Fruit fly (Drosophila melanogaster) whole organism, embryonic: ENCODE results near the gene CG43355.

ENCODE experiments used
- Abd-B ChIP-seq: fragments of 200-800 bp; sonication (Bioruptor generic); optimal IDR thresholded peaks from 2 replicates; lab custom pipeline; 2018; ENCODE audit warnings: missing biosample characterization, mild to moderate bottlenecking, missing genetic modification characterization, moderate library complexity
- Adf1 ChIP-seq: fragments of 200-800 bp; sonication (Bioruptor generic); IDR thresholded peaks from 2 replicates; pipeline ENCODE4 v1.3.6; 2022; ENCODE audit warnings: missing biosample characterization, missing genetic modification characterization
- CG10274 ChIP-seq: fragments of 200-800 bp; sonication (Bioruptor generic); optimal IDR thresholded peaks from 3 replicates; lab custom pipeline; 2017; ENCODE audit warnings: missing biosample characterization, mild to moderate bottlenecking, missing genetic modification characterization
- CG10321 ChIP-seq: fragments of 200-800 bp; sonication (Bioruptor generic); IDR thresholded peaks from 2 replicates; pipeline ENCODE4 v1.3.6; 2022; ENCODE audit warnings: missing biosample characterization, missing genetic modification characterization
- CG11093 ChIP-seq: fragments of 200-800 bp; sonication (Bioruptor generic); IDR thresholded peaks from 3 replicates; pipeline ENCODE4 v1.3.6; 2022; ENCODE audit warnings: missing biosample characterization, missing genetic modification characterization
- CG12071 ChIP-seq: fragments of 200-800 bp; sonication (Bioruptor generic); optimal IDR thresholded peaks from 3 replicates; lab custom pipeline; 2018; ENCODE audit warnings: missing biosample characterization, mild to moderate bottlenecking, missing genetic modification characterization
- CG12769 ChIP-seq: fragments of 200-800 bp; sonication (Bioruptor generic); optimal IDR thresholded peaks from 2 replicates; lab custom pipeline; 2019; ENCODE audit warnings: missing biosample characterization, mild to moderate bottlenecking, missing genetic modification characterization, moderate library complexity
- CG17385 ChIP-seq: fragments of 200-800 bp; sonication (Bioruptor generic); optimal IDR thresholded peaks from 3 replicates; lab custom pipeline; 2018; ENCODE audit warnings: missing biosample characterization, mild to moderate bottlenecking, missing genetic modification characterization
- CG18476 ChIP-seq: fragments of 200-800 bp; sonication (Bioruptor generic); optimal IDR thresholded peaks from 2 replicates; lab custom pipeline; 2016; ENCODE audit warnings: missing biosample characterization, mild to moderate bottlenecking, missing genetic modification characterization
- CG31365 ChIP-seq: fragments of 200-800 bp; sonication (Bioruptor generic); optimal IDR thresholded peaks from 2 replicates; lab custom pipeline; 2018; ENCODE audit warnings: missing biosample characterization, mild to moderate bottlenecking, missing genetic modification characterization
- CG4730 ChIP-seq: fragments of 200-800 bp; sonication (Bioruptor generic); IDR thresholded peaks from 2 replicates; pipeline ENCODE4 v1.3.6; 2022; ENCODE audit warnings: missing biosample characterization, missing genetic modification characterization
- CG6791 ChIP-seq: fragments of 200-800 bp; sonication (Bioruptor generic); IDR thresholded peaks from 3 replicates; pipeline ENCODE4 v1.3.6; 2022; ENCODE audit warnings: missing biosample characterization, missing genetic modification characterization; ENCODE audit not compliant: partially characterized antibody
- CG8478 ChIP-seq: fragments of >200 bp; optimal IDR thresholded peaks from 2 replicates; lab custom pipeline; 2018
- Dip2 ChIP-seq: fragments of 200-800 bp; sonication (Bioruptor generic); IDR thresholded peaks from 2 replicates; pipeline ENCODE4 v1.3.6; 2022; ENCODE audit warnings: missing biosample characterization, missing genetic modification characterization
- ERR ChIP-seq: fragments of 200-800 bp; sonication (Bioruptor generic); optimal IDR thresholded peaks from 2 replicates; lab custom pipeline; 2016; ENCODE audit warnings: missing biosample characterization, missing genetic modification characterization
- H2.0 ChIP-seq: fragments of 200-800 bp; sonication (Bioruptor generic); IDR thresholded peaks from 2 replicates; pipeline ENCODE4 v1.3.6; 2022; ENCODE audit warnings: missing biosample characterization, missing genetic modification characterization
- HLH4C ChIP-seq: fragments of 200-800 bp; sonication (Bioruptor generic); IDR thresholded peaks from 3 replicates; pipeline ENCODE4 v1.3.6; 2022; ENCODE audit warnings: missing biosample characterization, missing genetic modification characterization; ENCODE audit not compliant: partially characterized antibody
- HmgD ChIP-seq: fragments of 200-800 bp; sonication (Bioruptor generic); optimal IDR thresholded peaks from 3 replicates; lab custom pipeline; 2016; ENCODE audit warnings: missing biosample characterization, missing genetic modification characterization
- Hr78 ChIP-seq, 2 experiments: fragments of 200-800 bp in 1 of 2; fragments of >200 bp in 1 of 2; sonication (Bioruptor generic) in 1 of 2; optimal IDR thresholded peaks; 2 replicates each; lab custom pipeline; 2017 to 2019; ENCODE audit warnings: missing biosample characterization in 2 of 2, missing genetic modification characterization in 2 of 2, mild to moderate bottlenecking in 1 of 2, moderate library complexity in 1 of 2
- Myb ChIP-seq: fragments of 200-800 bp; sonication (Bioruptor generic); optimal IDR thresholded peaks from 2 replicates; lab custom pipeline; 2016; ENCODE audit warnings: missing biosample characterization, missing genetic modification characterization
- NK7.1 ChIP-seq: fragments of 200-800 bp; sonication (Bioruptor generic); optimal IDR thresholded peaks from 3 replicates; lab custom pipeline; 2016; ENCODE audit warnings: missing biosample characterization, missing genetic modification characterization
- Ptx1 ChIP-seq: fragments of 200-800 bp; sonication (Bioruptor generic); IDR thresholded peaks from 2 replicates; pipeline ENCODE4 v1.3.6; 2022; ENCODE audit warnings: missing biosample characterization, missing genetic modification characterization
- Sox100B ChIP-seq: fragments of 200-800 bp; sonication (Bioruptor generic); optimal IDR thresholded peaks from 3 replicates; lab custom pipeline; 2018; ENCODE audit warnings: missing biosample characterization, mild to moderate bottlenecking, missing genetic modification characterization
- Sry-β ChIP-seq: fragments of 200-800 bp; sonication (Bioruptor generic); optimal IDR thresholded peaks from 2 replicates; lab custom pipeline; 2018; ENCODE audit warnings: missing biosample characterization, mild to moderate bottlenecking, missing genetic modification characterization, moderate library complexity
- Ssrp ChIP-seq: fragments of 200-800 bp; sonication (Bioruptor generic); optimal IDR thresholded peaks from 2 replicates; lab custom pipeline; 2018; ENCODE audit warnings: missing biosample characterization, mild to moderate bottlenecking, missing genetic modification characterization, moderate library complexity
- aop ChIP-seq: fragments of 200-800 bp; sonication (Bioruptor generic); IDR thresholded peaks from 2 replicates; pipeline ENCODE4 v1.3.6; 2022; ENCODE audit warnings: missing biosample characterization, missing genetic modification characterization
- ara ChIP-seq: fragments of 200-800 bp; sonication (Bioruptor generic); IDR thresholded peaks from 2 replicates; pipeline ENCODE4 v1.3.6; 2022; ENCODE audit warnings: missing biosample characterization, missing genetic modification characterization
- az2 ChIP-seq: fragments of 200-800 bp; sonication (Bioruptor generic); optimal IDR thresholded peaks from 3 replicates; lab custom pipeline; 2016; ENCODE audit warnings: missing biosample characterization, missing genetic modification characterization
- bab2 ChIP-seq: fragments of 200-800 bp; sonication (Bioruptor generic); optimal IDR thresholded peaks from 2 replicates; lab custom pipeline; 2016; ENCODE audit warnings: missing biosample characterization, missing genetic modification characterization
- fru ChIP-seq: fragments of >200 bp; optimal IDR thresholded peaks from 2 replicates; lab custom pipeline; 2017
- h ChIP-seq: fragments of >200 bp; optimal IDR thresholded peaks from 2 replicates; lab custom pipeline; 2017
- hb ChIP-seq: fragments of 200-800 bp; sonication (Bioruptor generic); IDR thresholded peaks from 3 replicates; pipeline ENCODE4 v1.3.6; 2022; ENCODE audit warnings: missing biosample characterization, missing genetic modification characterization; ENCODE audit not compliant: partially characterized antibody
- hkb ChIP-seq, 2 experiments: fragments of 200-800 bp in 1 of 2; fragments of >200 bp in 1 of 2; sonication (Bioruptor generic) in 1 of 2; IDR thresholded peaks in 1 of 2; optimal IDR thresholded peaks in 1 of 2; 2 replicates each; pipeline versions ENCODE4 v1.3.6 to Lab custom; 2017 to 2022; ENCODE audit warnings: missing biosample characterization in 1 of 2, missing genetic modification characterization in 1 of 2
- ken ChIP-seq: fragments of 200-800 bp; sonication (Bioruptor generic); IDR thresholded peaks from 3 replicates; pipeline ENCODE4 v1.3.6; 2022; ENCODE audit warnings: missing biosample characterization, missing genetic modification characterization
- klu ChIP-seq: fragments of 200-800 bp; sonication (Bioruptor generic); IDR thresholded peaks from 2 replicates; pipeline ENCODE4 v1.3.6; 2022; ENCODE audit warnings: missing biosample characterization, missing genetic modification characterization
- knrl ChIP-seq: fragments of 200-800 bp; sonication (Bioruptor generic); IDR thresholded peaks from 3 replicates; pipeline ENCODE4 v1.3.6; 2022; ENCODE audit warnings: missing biosample characterization, missing genetic modification characterization; ENCODE audit not compliant: partially characterized antibody
- lola ChIP-seq, 3 experiments: fragments of >200 bp in 2 of 3; fragments of 200-800 bp in 1 of 3; sonication (Bioruptor generic) in 1 of 3; optimal IDR thresholded peaks; 2 replicates each; lab custom pipeline; 2017 to 2019; ENCODE audit warnings: missing biosample characterization in 3 of 3, missing genetic modification characterization in 3 of 3, mild to moderate bottlenecking in 1 of 3, moderate library complexity in 1 of 3
- lov ChIP-seq, 2 experiments: fragments of 200-800 bp in 1 of 2; fragments of >200 bp in 1 of 2; sonication (Bioruptor generic) in 1 of 2; IDR thresholded peaks in 1 of 2; optimal IDR thresholded peaks in 1 of 2; 2 replicates in 1 of 2; 3 replicates in 1 of 2; pipeline versions ENCODE4 v1.3.6 to Lab custom; 2017 to 2022; ENCODE audit warnings: missing biosample characterization in 1 of 2, missing genetic modification characterization in 1 of 2
- mirr ChIP-seq: fragments of 200-800 bp; sonication (Bioruptor generic); optimal IDR thresholded peaks from 3 replicates; lab custom pipeline; 2018; ENCODE audit warnings: missing biosample characterization, mild to moderate bottlenecking, missing genetic modification characterization
- otp ChIP-seq: fragments of 200-800 bp; sonication (Bioruptor generic); IDR thresholded peaks from 3 replicates; pipeline ENCODE4, ENCODE4 v1.3.6; 2022; ENCODE audit warnings: missing biosample characterization, missing genetic modification characterization
- p53 ChIP-seq: fragments of 200-800 bp; sonication (Bioruptor generic); optimal IDR thresholded peaks from 2 replicates; lab custom pipeline; 2016; ENCODE audit warnings: missing biosample characterization, missing genetic modification characterization
- phol ChIP-seq: fragments of 200-800 bp; sonication (Bioruptor generic); optimal IDR thresholded peaks from 3 replicates; lab custom pipeline; 2018; ENCODE audit warnings: missing biosample characterization, mild to moderate bottlenecking, missing genetic modification characterization, moderate library complexity
- pros ChIP-seq: fragments of 200-800 bp; sonication (Bioruptor generic); optimal IDR thresholded peaks from 3 replicates; lab custom pipeline; 2019; ENCODE audit warnings: missing biosample characterization, mild to moderate bottlenecking, missing genetic modification characterization, moderate library complexity
- salm ChIP-seq: fragments of 200-800 bp; sonication (Bioruptor generic); optimal IDR thresholded peaks from 2 replicates; lab custom pipeline; 2018; ENCODE audit warnings: missing biosample characterization, mild to moderate bottlenecking, missing genetic modification characterization
- sens-2 ChIP-seq: fragments of 200-800 bp; sonication (Bioruptor generic); IDR thresholded peaks from 2 replicates; pipeline ENCODE4 v1.3.6; 2022; ENCODE audit warnings: missing biosample characterization, missing genetic modification characterization
- seq ChIP-seq: fragments of 200-800 bp; sonication (Bioruptor generic); IDR thresholded peaks from 2 replicates; pipeline ENCODE4 v1.3.6; 2022; ENCODE audit warnings: missing biosample characterization, missing genetic modification characterization
- slp2 ChIP-seq: fragments of 200-800 bp; sonication (Bioruptor generic); optimal IDR thresholded peaks from 2 replicates; lab custom pipeline; 2016; ENCODE audit warnings: missing biosample characterization, missing genetic modification characterization
- zf30C ChIP-seq: fragments of 200-800 bp; sonication (Bioruptor generic); optimal IDR thresholded peaks from 3 replicates; lab custom pipeline; 2018; ENCODE audit warnings: missing biosample characterization, mild to moderate bottlenecking, missing genetic modification characterization

Gene CG43355

DNA sequence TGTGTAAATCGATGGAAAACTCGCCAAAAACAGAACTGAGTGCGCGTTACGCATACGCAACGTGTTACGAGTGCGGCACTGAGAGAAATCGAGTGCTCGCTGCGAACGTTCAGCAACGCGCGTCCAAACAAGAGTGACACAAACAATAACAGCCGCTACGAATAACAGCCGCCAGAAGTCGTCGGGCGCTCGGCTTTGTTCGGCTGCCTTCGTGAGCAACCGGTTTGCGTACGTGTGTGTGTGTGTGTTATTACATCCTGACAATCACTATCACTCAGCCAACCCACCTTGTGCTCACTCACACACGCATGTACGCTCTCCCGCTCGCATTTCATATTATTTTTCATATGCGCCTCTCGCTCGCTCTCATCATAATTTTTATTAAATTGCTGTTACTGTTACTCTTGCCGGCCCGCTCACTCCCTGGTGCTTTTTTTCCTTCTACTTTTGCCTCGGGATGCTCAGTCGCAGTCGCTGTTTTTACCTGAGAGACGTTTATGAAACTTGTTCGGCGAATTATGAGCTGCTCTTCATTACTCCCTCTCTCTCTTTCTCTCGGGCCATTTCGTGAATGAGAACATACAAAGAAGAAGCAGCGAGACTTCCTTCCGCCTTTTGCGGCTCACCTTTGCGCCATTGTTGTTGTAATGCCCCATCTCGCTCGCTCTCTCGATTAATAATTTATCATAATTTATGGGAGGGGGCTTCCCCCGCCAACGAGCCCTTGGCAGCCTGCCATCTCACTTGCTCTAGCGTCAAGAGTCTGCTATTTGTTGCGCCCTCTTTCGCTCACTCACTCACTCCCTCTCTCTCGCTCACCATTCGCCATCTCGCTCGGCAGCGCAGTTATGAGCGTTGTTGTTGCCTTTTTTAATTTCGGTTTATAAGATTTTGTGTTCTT lies 38.8 kb upstream of the CG43355 start, which contains the start of gene salm (continued):
- peak; percentile 80 for TF ChIP-seq CG17385 (GFP tag; lab: Kevin White, UChicago)
- TF ChIP-seq Myb (GFP tag; lab: Kevin White, UChicago), result no peak
- TF ChIP-seq zf30C (GFP tag; lab: Kevin White, UChicago), result peak; percentile 88
- peak; percentile 74 for TF ChIP-seq salm (tag; lab: Kevin White, UChicago)
- peak; percentile 76 for TF ChIP-seq Adf1 (GFP tag; lab: Robert Waterston, UW)
- no peak for TF ChIP-seq CG10274
- TF ChIP-seq NK7.1 (GFP tag; lab: Kevin White, UChicago), result no peak
- no peak for TF ChIP-seq hkb (optimal IDR thresholded peaks at IDR 0.05; lab: Kevin White, UChicago)
- peak; percentile 44 for TF ChIP-seq hkb (GFP tag; IDR thresholded peaks at IDR 0.05; lab: Robert Waterston, UW)
- no peak for TF ChIP-seq Ssrp (tag; lab: Kevin White, UChicago)
- TF ChIP-seq knrl (GFP tag; lab: Robert Waterston, UW), result 0 out of 3 replicates have a peak, but pooled peaks have one; percentile 30
- TF ChIP-seq slp2 (GFP tag; lab: Kevin White, UChicago), result no peak
- peak; percentile 3 for TF ChIP-seq CG12769 (tag; lab: Kevin White, UChicago)
- TF ChIP-seq CG10321 (GFP tag; lab: Robert Waterston, UW), result peak; percentile 95
- TF ChIP-seq Sox100B (GFP tag; lab: Kevin White, UChicago), result no peak
- no peak for TF ChIP-seq CG12071 (GFP tag; lab: Kevin White, UChicago)
- TF ChIP-seq mirr, result peak; percentile 21
- peak; percentile 57; the same call in 1 of the 2 replicates for TF ChIP-seq aop
- TF ChIP-seq CG31365, result no peak
- TF ChIP-seq p53, result peak; percentile 0
- no peak for TF ChIP-seq HLH4C (GFP tag; lab: Robert Waterston, UW)
- no peak for TF ChIP-seq CG4730 (GFP tag; lab: Robert Waterston, UW)
- TF ChIP-seq h (lab: Kevin White, UChicago), result no peak
- no peak for TF ChIP-seq Dip2
- TF ChIP-seq lov (optimal IDR thresholded peaks at IDR 0.05; lab: Kevin White, UChicago), result no peak
- TF ChIP-seq lov (GFP tag; IDR thresholded peaks at IDR 0.05; lab: Robert Waterston, UW), result 0 out of 3 replicates have a peak, but pooled peaks have one; percentile 32
- TF ChIP-seq CG8478, result peak; percentile 96
- TF ChIP-seq Abd-B (GFP tag; lab: Kevin White, UChicago), result peak; percentile 54
- TF ChIP-seq Ptx1 (GFP tag; lab: Robert Waterston, UW), result no peak
- peak; percentile 47; the same call in 1 of the 2 replicates for TF ChIP-seq seq (GFP tag; lab: Robert Waterston, UW)
- TF ChIP-seq ERR (GFP tag; lab: Kevin White, UChicago), result no peak
- 0 out of 3 replicates have a peak, but pooled peaks have one; percentile 51 for TF ChIP-seq otp
- TF ChIP-seq Hr78 (GFP tag; optimal IDR thresholded peaks at IDR 0.05; lab: Kevin White, UChicago), result no peak
- TF ChIP-seq pros (GFP tag; lab: Kevin White, UChicago), result peak; percentile 91
- TF ChIP-seq ken, result no peak
- no peak for TF ChIP-seq bab2 (GFP tag; lab: Kevin White, UChicago)
- no peak for TF ChIP-seq fru (lab: Kevin White, UChicago)
- TF ChIP-seq phol, result peak; percentile 34
- TF ChIP-seq HmgD (GFP tag; lab: Kevin White, UChicago), result peak; percentile 28
- TF ChIP-seq CG6791 (GFP tag; lab: Robert Waterston, UW), result 0 out of 3 replicates have a peak, but pooled peaks have one; percentile 38
- no peak for TF ChIP-seq Sry-β (GFP tag; lab: Kevin White, UChicago)
- no peak for TF ChIP-seq lola (GFP tag; optimal IDR thresholded peaks at IDR 0.05; lab: Kevin White, UChicago)
- no peak for TF ChIP-seq CG18476
- 0 out of 2 replicates have a peak, but pooled peaks have one; percentile 19 for TF ChIP-seq sens-2 (GFP tag; lab: Robert Waterston, UW)
- TF ChIP-seq az2 (GFP tag; lab: Kevin White, UChicago), result no peak
- TF ChIP-seq klu (GFP tag; lab: Robert Waterston, UW), result no peak
- TF ChIP-seq hb (GFP tag; lab: Robert Waterston, UW), result 0 out of 3 replicates have a peak, but pooled peaks have one; percentile 43
- no peak; the same call in 2 of the 3 replicates for TF ChIP-seq CG11093 (GFP tag; lab: Robert Waterston, UW)
- no peak; the same call in 1 of the 2 replicates for TF ChIP-seq ara (GFP tag; lab: Robert Waterston, UW)
- TF ChIP-seq H2.0, result 0 out of 2 replicates have a peak, but pooled peaks have one; percentile 9
